Worm (Caenorhabditis elegans) whole organism, young adult: ENCODE data around the gene nas-28.

Source experiments
- C06A6.2 ChIP-seq: fragments of 200-800 bp; sonication (Bioruptor generic); conservative IDR thresholded peaks from 2 replicates; pipeline ENCODE4 v1.3.6; 2022; ENCODE audit warnings: missing genetic modification characterization, missing compliant biosample characterization
- D2030.7 ChIP-seq: fragments of 200-800 bp; sonication (Bioruptor generic); IDR thresholded peaks from 2 replicates; pipeline ENCODE4 v1.3.6; 2022; ENCODE audit warnings: missing genetic modification reagents, missing genetic modification characterization, missing compliant biosample characterization
- F10E7.11 ChIP-seq: sonication (generic microtip); optimal IDR thresholded peaks from 2 replicates; lab custom pipeline; 2017; ENCODE audit warnings: mild to moderate bottlenecking, missing genetic modification characterization, moderate library complexity, missing compliant biosample characterization
- F37B4.10 ChIP-seq: fragments of 200-800 bp; sonication (Bioruptor generic); IDR thresholded peaks from 2 replicates; pipeline ENCODE4 v1.3.6; 2022; ENCODE audit warnings: missing genetic modification characterization, missing compliant biosample characterization
- F49E8.2 ChIP-seq: sonication (generic microtip); optimal IDR thresholded peaks from 3 replicates; lab custom pipeline; 2017; ENCODE audit warnings: missing genetic modification characterization, mild to moderate bottlenecking, missing compliant biosample characterization, antibody characterized with exemption, moderate library complexity; ENCODE audit not compliant: insufficient read depth
- F52B5.7 ChIP-seq: sonication (generic microtip); optimal IDR thresholded peaks from 2 replicates; lab custom pipeline; 2016; ENCODE audit warnings: mild to moderate bottlenecking, missing genetic modification characterization, missing compliant biosample characterization
- K11D2.4 ChIP-seq: fragments of 200-800 bp; sonication (Bioruptor generic); IDR thresholded peaks from 2 replicates; pipeline ENCODE4 v1.3.6; 2022; ENCODE audit warnings: missing genetic modification reagents, missing genetic modification characterization, missing compliant biosample characterization
- T07F8.4 ChIP-seq: sonication (generic microtip); optimal IDR thresholded peaks from 2 replicates; lab custom pipeline; 2016; ENCODE audit warnings: mild to moderate bottlenecking, missing genetic modification characterization, moderate library complexity, missing compliant biosample characterization
- T26A5.8 ChIP-seq: sonication (generic microtip); optimal IDR thresholded peaks from 2 replicates; lab custom pipeline; 2016; ENCODE audit warnings: missing genetic modification characterization, missing compliant biosample characterization
- Y95B8A.8 ChIP-seq: fragments of 200-800 bp; sonication (Bioruptor generic); IDR thresholded peaks from 2 replicates; pipeline ENCODE4 v1.3.6; 2022; ENCODE audit warnings: missing genetic modification reagents, missing genetic modification characterization, missing compliant biosample characterization
- atf-7 ChIP-seq: sonication (generic microtip); optimal IDR thresholded peaks from 2 replicates; lab custom pipeline; 2017; ENCODE audit warnings: mild to moderate bottlenecking, missing genetic modification characterization, missing compliant biosample characterization
- athp-1 ChIP-seq: sonication (generic microtip); optimal IDR thresholded peaks from 2 replicates; lab custom pipeline; 2017; ENCODE audit warnings: mild to moderate bottlenecking, missing genetic modification characterization, missing compliant biosample characterization
- attf-6 ChIP-seq: fragments of 200-800 bp; sonication (Bioruptor generic); IDR thresholded peaks from 2 replicates; pipeline ENCODE4 v1.3.6; 2022; ENCODE audit warnings: missing genetic modification reagents, missing genetic modification characterization, missing compliant biosample characterization
- bed-2 ChIP-seq: fragments of 200-800 bp; sonication (Bioruptor generic); IDR thresholded peaks from 2 replicates; pipeline ENCODE4 v1.3.6; 2022; ENCODE audit warnings: missing genetic modification reagents, missing genetic modification characterization, missing compliant biosample characterization
- ccch-3 ChIP-seq: fragments of 200-800 bp; sonication (Bioruptor generic); optimal IDR thresholded peaks from 2 replicates; lab custom pipeline; 2018; ENCODE audit warnings: mild to moderate bottlenecking, missing genetic modification characterization, missing compliant biosample characterization
- cebp-1 ChIP-seq, 2 experiments: fragments of 200-800 bp in 1 of 2; sonication (Bioruptor generic) in 1 of 2; sonication (generic microtip) in 1 of 2; IDR thresholded peaks in 1 of 2; optimal IDR thresholded peaks in 1 of 2; 2 replicates each; pipeline versions ENCODE4 v1.3.6 to Lab custom; 2017 to 2022; ENCODE audit warnings: missing compliant biosample characterization in 2 of 2, missing genetic modification characterization in 2 of 2, mild to moderate bottlenecking in 1 of 2, missing genetic modification reagents in 1 of 2, moderate library complexity in 1 of 2
- ceh-27 ChIP-seq: fragments of 200-800 bp; sonication (Bioruptor generic); optimal IDR thresholded peaks from 2 replicates; lab custom pipeline; 2018; ENCODE audit warnings: mild to moderate bottlenecking, missing genetic modification characterization, moderate library complexity, missing compliant biosample characterization
- ceh-58 ChIP-seq: fragments of 200-800 bp; sonication (Bioruptor generic); IDR thresholded peaks from 2 replicates; pipeline ENCODE4 v1.3.6; 2022; ENCODE audit warnings: missing genetic modification characterization, missing compliant biosample characterization
- dox-1 ChIP-seq: fragments of 200-800 bp; sonication (Bioruptor generic); IDR thresholded peaks from 2 replicates; pipeline ENCODE4 v1.3.6; 2022; ENCODE audit warnings: missing genetic modification reagents, missing genetic modification characterization, missing compliant biosample characterization
- dpff-1 ChIP-seq: sonication (generic microtip); optimal IDR thresholded peaks from 2 replicates; lab custom pipeline; 2017; ENCODE audit warnings: mild to moderate bottlenecking, missing genetic modification characterization, missing compliant biosample characterization
- fkh-3 ChIP-seq: sonication (generic microtip); optimal IDR thresholded peaks from 2 replicates; lab custom pipeline; 2016; ENCODE audit warnings: mild to moderate bottlenecking, missing genetic modification characterization, missing compliant biosample characterization
- him-1 ChIP-seq: sonication (generic microtip); optimal IDR thresholded peaks from 2 replicates; lab custom pipeline; 2016; ENCODE audit warnings: missing genotype, missing genetic modification reagents, missing genetic modification characterization, missing compliant biosample characterization
- hlh-12 ChIP-seq: sonication (generic microtip); optimal IDR thresholded peaks from 2 replicates; lab custom pipeline; 2016; ENCODE audit warnings: missing genetic modification characterization, missing compliant biosample characterization
- hlh-26 ChIP-seq: fragments of 200-800 bp; sonication (Bioruptor generic); conservative IDR thresholded peaks from 2 replicates; pipeline ENCODE4 v1.3.6; 2022; ENCODE audit warnings: missing genetic modification reagents, missing genetic modification characterization, missing compliant biosample characterization
- hmg-20 ChIP-seq: fragments of 200-800 bp; sonication (Bioruptor generic); IDR thresholded peaks from 2 replicates; pipeline ENCODE4 v1.3.6; 2022; ENCODE audit warnings: missing genetic modification reagents, missing genetic modification characterization, missing compliant biosample characterization
- hsf-1 ChIP-seq: fragments of 200-800 bp; sonication (Bioruptor generic); IDR thresholded peaks from 2 replicates; pipeline ENCODE4 v1.3.6; 2022; ENCODE audit warnings: missing genetic modification reagents, missing genetic modification characterization, missing compliant biosample characterization
- lag-1 ChIP-seq: fragments of 200-800 bp; sonication (Bioruptor generic); IDR thresholded peaks from 2 replicates; pipeline ENCODE4 v1.3.6; 2022; ENCODE audit warnings: missing genetic modification reagents, missing genetic modification characterization, missing compliant biosample characterization
- let-526 ChIP-seq: fragments of 200-800 bp; sonication (Bioruptor generic); IDR thresholded peaks from 2 replicates; pipeline ENCODE4 v1.3.6; 2022; ENCODE audit warnings: missing genetic modification reagents, missing genetic modification characterization, missing compliant biosample characterization
- lin-26 ChIP-seq: fragments of 200-800 bp; sonication (Bioruptor generic); IDR thresholded peaks from 2 replicates; pipeline ENCODE4 v1.3.6; 2022; ENCODE audit warnings: missing genetic modification reagents, missing genetic modification characterization, missing compliant biosample characterization
- lin-40 ChIP-seq: sonication (generic microtip); optimal IDR thresholded peaks from 2 replicates; lab custom pipeline; 2016; ENCODE audit warnings: missing genetic modification characterization, mild to moderate bottlenecking, missing compliant biosample characterization, missing genotype, missing genetic modification reagents
- lir-1 ChIP-seq: fragments of 200-800 bp; sonication (Bioruptor generic); conservative IDR thresholded peaks from 2 replicates; pipeline ENCODE4 v1.3.6; 2022; ENCODE audit warnings: missing genetic modification reagents, missing genetic modification characterization, missing compliant biosample characterization
- lsl-1 ChIP-seq: fragments of 200-800 bp; sonication (Bioruptor generic); optimal IDR thresholded peaks from 2 replicates; lab custom pipeline; 2018; ENCODE audit warnings: mild to moderate bottlenecking, missing genetic modification characterization, moderate library complexity, missing compliant biosample characterization
- madf-8 ChIP-seq: fragments of 200-800 bp; sonication (Bioruptor generic); conservative IDR thresholded peaks from 2 replicates; pipeline ENCODE4 v1.3.6; 2022; ENCODE audit warnings: missing genetic modification reagents, missing genetic modification characterization, missing compliant biosample characterization
- mcd-1 ChIP-seq: fragments of 200-800 bp; sonication (Bioruptor generic); IDR thresholded peaks from 2 replicates; pipeline ENCODE4 v1.3.6; 2022; ENCODE audit warnings: missing genetic modification reagents, missing genetic modification characterization, missing compliant biosample characterization
- nhr-179 ChIP-seq: sonication (generic microtip); optimal IDR thresholded peaks from 2 replicates; lab custom pipeline; 2016; ENCODE audit warnings: mild to moderate bottlenecking, missing genetic modification characterization, missing compliant biosample characterization
- nhr-27 ChIP-seq: fragments of 200-800 bp; sonication (Bioruptor generic); optimal IDR thresholded peaks from 2 replicates; lab custom pipeline; 2018; ENCODE audit warnings: mild to moderate bottlenecking, missing genetic modification characterization, moderate library complexity, missing compliant biosample characterization
- pbrm-1 ChIP-seq: fragments of 200-800 bp; sonication (Bioruptor generic); IDR thresholded peaks from 2 replicates; pipeline ENCODE4 v1.3.6; 2022; ENCODE audit warnings: missing genetic modification reagents, missing genetic modification characterization, missing compliant biosample characterization
- pha-4 ChIP-seq: fragments of 150-350 bp; sonication (generic microtip); optimal IDR thresholded peaks from 2 replicates; lab custom pipeline; 2014; ENCODE audit warnings: missing biosample characterization, missing genetic modification reagents, missing genetic modification characterization
- repo-1 ChIP-seq: sonication (generic microtip); optimal IDR thresholded peaks from 2 replicates; lab custom pipeline; 2017; ENCODE audit warnings: mild to moderate bottlenecking, missing genetic modification characterization, missing compliant biosample characterization
- snpc-1.1 ChIP-seq: sonication (generic microtip); optimal IDR thresholded peaks from 2 replicates; lab custom pipeline; 2017; ENCODE audit warnings: missing genetic modification characterization, mild to moderate bottlenecking, missing compliant biosample characterization, antibody characterized with exemption, moderate library complexity, missing genotype, missing genetic modification reagents; ENCODE audit not compliant: insufficient read depth
- snpc-4 ChIP-seq, 5 experiments: fragments of 150-350 bp in 1 of 5; sonication (generic microtip) in 4 of 5; optimal IDR thresholded peaks; 2 replicates each; lab custom pipeline; 2014 to 2018; ENCODE audit warnings: missing genetic modification characterization in 5 of 5, missing biosample characterization in 3 of 5, antibody characterized with exemption in 2 of 5, mild to moderate bottlenecking in 2 of 5, missing compliant biosample characterization in 2 of 5, missing genotype in 2 of 5, moderate library complexity in 2 of 5, missing genetic modification reagents in 1 of 5
- sptf-2 ChIP-seq: fragments of 200-800 bp; sonication (Bioruptor generic); optimal IDR thresholded peaks from 2 replicates; lab custom pipeline; 2018; ENCODE audit warnings: mild to moderate bottlenecking, missing genetic modification characterization, missing compliant biosample characterization
- tbx-9 ChIP-seq: sonication (generic microtip); optimal IDR thresholded peaks from 2 replicates; lab custom pipeline; 2016; ENCODE audit warnings: borderline replicate concordance, missing genetic modification characterization, inconsistent platforms, missing compliant biosample characterization
- ztf-22 ChIP-seq: fragments of 200-800 bp; sonication (Bioruptor generic); optimal IDR thresholded peaks from 2 replicates; lab custom pipeline; 2018; ENCODE audit warnings: mild to moderate bottlenecking, missing genetic modification characterization, moderate library complexity, missing compliant biosample characterization

The nas-28 gene

ce11 chrIII:6198378-6199234, 15.6 kb upstream of the nas-28 start, which contains the start of the genes C23G10.7 and rpn-2 (continued):
- TF ChIP-seq dox-1 (peak; percentile 89), cebp-1 (GFP tag; IDR thresholded peaks at IDR 0.05; lab: Robert Waterston, UW) (no peak), cebp-1 (tag; optimal IDR thresholded peaks at IDR 0.05; lab: Kevin White, UChicago) (peak; percentile 67), D2030.7 (GFP tag; lab: Robert Waterston, UW) (peak; percentile 71; the same call in 1 of the 2 replicates), hsf-1 (peak; percentile 98), ztf-22 (GFP tag; lab: Kevin White, UChicago) (no peak), F37B4.10 (GFP tag; lab: Robert Waterston, UW) (no peak), C06A6.2 (no peak), K11D2.4 (GFP tag; lab: Robert Waterston, UW) (no peak), snpc-1.1 (tag; lab: Kevin White, UChicago) (peak; percentile 51), snpc-4 (GFP tag; optimal IDR thresholded peaks at IDR 0.05; lab: Kevin White, UChicago) (peak; percentile 1), snpc-4 (tag; optimal IDR thresholded peaks at IDR 0.05; lab: Kevin White, UChicago) (peak in 1 of 4 experiments; percentile 60), lsl-1 (GFP tag; lab: Kevin White, UChicago) (peak; percentile 94), madf-8 (GFP tag; lab: Robert Waterston, UW) (peak; percentile 66)
- TF ChIP-seq, all 124 proteins: peak for 38

ce11 chrIII:6195718-6196117, 12.7 kb upstream of the nas-28 start:
- TF ChIP-seq lin-26 (GFP tag; lab: Robert Waterston, UW): no peak
- no peak for TF ChIP-seq attf-6 (GFP tag; lab: Robert Waterston, UW)
- TF ChIP-seq lag-1: no peak
- no peak for TF ChIP-seq F52B5.7 (tag; lab: Kevin White, UChicago)
- TF ChIP-seq nhr-27 (tag; lab: Kevin White, UChicago): no peak
- TF ChIP-seq let-526 (GFP tag; lab: Robert Waterston, UW): no peak
- TF ChIP-seq nhr-179 (tag; lab: Kevin White, UChicago): no peak
- TF ChIP-seq him-1 (tag; lab: Kevin White, UChicago): no peak
- TF ChIP-seq ccch-3: no peak
- TF ChIP-seq dpff-1 (tag; lab: Kevin White, UChicago): peak; percentile 27
- TF ChIP-seq atf-7: no peak
- no peak for TF ChIP-seq lir-1 (GFP tag; lab: Robert Waterston, UW)
- no peak for TF ChIP-seq athp-1 (tag; lab: Kevin White, UChicago)
- no peak for TF ChIP-seq T07F8.4 (tag; lab: Kevin White, UChicago)
- TF ChIP-seq pbrm-1: 0 out of 2 replicates have a peak, but pooled peaks have one; percentile 34
- TF ChIP-seq lin-40 (tag; lab: Kevin White, UChicago): no peak
- no peak for TF ChIP-seq bed-2 (GFP tag; lab: Robert Waterston, UW)
- TF ChIP-seq snpc-4 (GFP tag; optimal IDR thresholded peaks at IDR 0.05; lab: Kevin White, UChicago): no peak
- no peak for TF ChIP-seq snpc-4 (tag; optimal IDR thresholded peaks at IDR 0.05; lab: Kevin White, UChicago)
- TF ChIP-seq hlh-12 (tag; lab: Kevin White, UChicago): no peak
- TF ChIP-seq ceh-58 (GFP tag; lab: Robert Waterston, UW): 0 out of 2 replicates have a peak, but pooled peaks have one; percentile 34
- TF ChIP-seq mcd-1: no peak
- peak; percentile 11 for TF ChIP-seq fkh-3 (tag; lab: Kevin White, UChicago)
- TF ChIP-seq tbx-9 (tag; lab: Kevin White, UChicago): no peak
- no peak for TF ChIP-seq cebp-1 (GFP tag; IDR thresholded peaks at IDR 0.05; lab: Robert Waterston, UW)
- no peak for TF ChIP-seq cebp-1 (tag; optimal IDR thresholded peaks at IDR 0.05; lab: Kevin White, UChicago)
- no peak for TF ChIP-seq pha-4 (tag; lab: Kevin White, UChicago)
- peak; percentile 50 for TF ChIP-seq repo-1
- no peak for TF ChIP-seq sptf-2 (GFP tag; lab: Kevin White, UChicago)
- peak; percentile 76 for TF ChIP-seq F49E8.2
- no peak for TF ChIP-seq ceh-27 (GFP tag; lab: Kevin White, UChicago)
- peak; percentile 33 for TF ChIP-seq F10E7.11 (tag; lab: Kevin White, UChicago)
- no peak for TF ChIP-seq T26A5.8 (tag; lab: Kevin White, UChicago)
- TF ChIP-seq hmg-20 (GFP tag; lab: Robert Waterston, UW): no peak
- no peak for TF ChIP-seq hlh-26 (GFP tag; lab: Robert Waterston, UW)
- no peak for TF ChIP-seq Y95B8A.8 (GFP tag; lab: Robert Waterston, UW)
